Worm (Caenorhabditis elegans) whole organism, late embryonic: ENCODE results near the gene ufm-1.

ENCODE experiments used
- ceh-31 ChIP-seq: sonication (generic microtip); optimal IDR thresholded peaks from 2 replicates; lab custom pipeline; 2016; ENCODE audit warnings: missing genetic modification characterization, missing compliant biosample characterization
- pax-1 ChIP-seq: fragments of 150-350 bp; optimal IDR thresholded peaks from 2 replicates; lab custom pipeline; 2014; ENCODE audit warnings: missing biosample characterization, missing genetic modification characterization
- pha-4 ChIP-seq: fragments of 150-350 bp; optimal IDR thresholded peaks from 2 replicates; lab custom pipeline; 2018; ENCODE audit warnings: missing biosample characterization, missing genetic modification reagents, missing genetic modification characterization

DNA sequence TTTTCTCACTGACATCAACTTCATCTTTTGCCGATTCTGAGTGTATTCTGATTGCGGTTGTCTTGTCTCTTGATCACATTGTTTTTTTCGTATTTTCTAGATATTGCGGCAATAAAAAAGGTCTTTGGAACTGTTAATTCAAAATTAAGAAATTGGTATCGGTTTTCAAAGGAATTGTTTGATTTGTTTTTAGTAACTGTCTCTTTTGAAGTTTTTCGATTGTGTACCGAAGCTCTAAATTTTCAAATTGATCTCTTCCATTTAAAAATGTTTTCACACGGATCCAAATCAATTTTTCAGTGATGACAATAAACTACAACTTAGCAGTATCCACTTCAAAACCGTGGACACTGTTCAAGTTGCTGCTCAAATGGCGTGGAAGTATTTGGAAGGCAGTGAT lies 42.0 kb downstream of the ufm-1 start, which contains the start of gene best-24:
- TF ChIP-seq pha-4 (tag; lab: Kevin White, UChicago): no peak
- no peak for TF ChIP-seq pax-1 (tag; lab: Kevin White, UChicago)
- no peak for TF ChIP-seq ceh-31 (tag; lab: Kevin White, UChicago)
